Worm (Caenorhabditis elegans) whole organism, L4 larva: Measurements from ENCODE around the gene srlf-2.

Source experiments
- ceh-62 ChIP-seq: sonication (generic microtip); optimal IDR thresholded peaks from 2 replicates; lab custom pipeline; 2017; ENCODE audit warnings: missing biosample characterization, missing genetic modification characterization
- dpl-1 ChIP-seq: fragments of 150-350 bp; optimal IDR thresholded peaks from 2 replicates; lab custom pipeline; 2014; ENCODE audit warnings: missing biosample characterization, missing genetic modification reagents, missing genetic modification characterization
- lin-39 ChIP-seq: fragments of 150-350 bp; optimal IDR thresholded peaks from 2 replicates; lab custom pipeline; 2014; ENCODE audit warnings: missing biosample characterization, missing genetic modification reagents, missing genetic modification characterization
- lsy-2 ChIP-seq, 2 experiments: fragments of 150-350 bp in 1 of 2; sonication (generic microtip) in 1 of 2; optimal IDR thresholded peaks; 2 replicates each; lab custom pipeline; 2014 to 2017; ENCODE audit warnings: missing biosample characterization in 2 of 2, missing genetic modification characterization in 2 of 2
- mdl-1 ChIP-seq, 2 experiments: fragments of 150-350 bp in 1 of 2; sonication (generic microtip) in 1 of 2; optimal IDR thresholded peaks; 2 replicates each; lab custom pipeline; 2014 to 2017; ENCODE audit warnings: missing biosample characterization in 2 of 2, missing genetic modification characterization in 2 of 2
- nhr-11 ChIP-seq: fragments of 150-350 bp; optimal IDR thresholded peaks from 2 replicates; lab custom pipeline; 2014; ENCODE audit warnings: missing biosample characterization, missing genetic modification characterization
- nhr-28 ChIP-seq: fragments of 150-350 bp; optimal IDR thresholded peaks from 2 replicates; lab custom pipeline; 2014; ENCODE audit warnings: missing biosample characterization, missing genetic modification characterization
- nhr-77 ChIP-seq: fragments of 150-350 bp; optimal IDR thresholded peaks from 2 replicates; lab custom pipeline; 2014; ENCODE audit warnings: missing biosample characterization, missing genetic modification characterization
- spr-1 ChIP-seq: sonication (generic microtip); optimal IDR thresholded peaks from 2 replicates; lab custom pipeline; 2016; ENCODE audit warnings: mild to moderate bottlenecking, missing genetic modification characterization, missing compliant biosample characterization
- zfp-2 ChIP-seq: sonication (generic microtip); optimal IDR thresholded peaks from 2 replicates; lab custom pipeline; 2016; ENCODE audit warnings: mild to moderate bottlenecking, missing genetic modification characterization, missing compliant biosample characterization
- zfp-3 ChIP-seq: fragments of 200-800 bp; sonication (Bioruptor generic); conservative IDR thresholded peaks from 2 replicates; pipeline ENCODE4 v1.3.6; 2022; ENCODE audit warnings: missing genetic modification reagents, missing genetic modification characterization, missing compliant biosample characterization
- zip-2 ChIP-seq: fragments of 150-350 bp; optimal IDR thresholded peaks from 2 replicates; lab custom pipeline; 2014; ENCODE audit warnings: missing biosample characterization, missing genetic modification characterization

DNA sequence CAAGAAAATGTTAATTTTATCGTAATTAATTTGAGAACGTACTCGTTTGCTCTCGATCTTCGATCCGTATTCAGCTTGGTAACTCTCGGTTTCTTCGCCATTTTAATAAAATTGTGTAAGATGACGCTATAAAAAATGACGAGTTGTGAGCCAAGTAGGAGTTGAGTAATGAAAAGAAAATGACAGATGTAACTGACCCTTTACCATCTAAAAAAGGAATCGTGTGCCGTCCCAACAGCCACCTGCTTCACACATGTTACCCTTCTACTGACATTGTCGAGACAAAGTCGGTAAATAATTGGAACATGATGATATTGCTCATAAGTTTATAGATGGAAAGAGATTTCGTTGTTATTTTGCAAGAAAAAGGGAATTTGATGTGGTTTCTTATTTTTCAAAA is 10.7 kb upstream of the srlf-2 start, which contains the start of gene hlh-12:
- no peak for TF ChIP-seq lsy-2 (tag; optimal IDR thresholded peaks at IDR 0.05; lab: Kevin White, UChicago)
- TF ChIP-seq zfp-3 (GFP tag; lab: Robert Waterston, UW), result no peak
- TF ChIP-seq ceh-62 (tag; lab: Kevin White, UChicago), result no peak
- TF ChIP-seq spr-1, result no peak
- no peak for TF ChIP-seq dpl-1 (GFP tag; lab: Kevin White, UChicago)
- TF ChIP-seq zfp-2 (tag; lab: Kevin White, UChicago), result no peak
- no peak for TF ChIP-seq nhr-77 (tag; lab: Kevin White, UChicago)
- TF ChIP-seq lin-39 (tag; lab: Kevin White, UChicago), result no peak
- no peak for TF ChIP-seq zip-2 (tag; lab: Kevin White, UChicago)
- no peak for TF ChIP-seq mdl-1 (tag; optimal IDR thresholded peaks at IDR 0.05; lab: Kevin White, UChicago)
- no peak for TF ChIP-seq nhr-11
- no peak for TF ChIP-seq nhr-28 (tag; lab: Kevin White, UChicago)
